Worm (Caenorhabditis elegans) whole organism, L1 larva: ENCODE data around the gene K04C1.3.

ENCODE experiments used
- aly-2 ChIP-seq: fragments of 150-350 bp; optimal IDR thresholded peaks from 2 replicates; lab custom pipeline; 2014; ENCODE audit warnings: missing biosample characterization, missing genetic modification characterization
- ama-1 ChIP-seq: fragments of 150-350 bp; optimal IDR thresholded peaks from 2 replicates; lab custom pipeline; 2014
- efl-1 ChIP-seq, 4 experiments: fragments of 150-350 bp; optimal IDR thresholded peaks in 3 of 4; peaks in 1 of 4; 1 replicate in 1 of 4; 2 replicates in 3 of 4; lab custom pipeline; 2014; ENCODE audit warnings: missing biosample characterization in 2 of 4, missing genetic modification characterization in 2 of 4, missing genetic modification reagents in 2 of 4
- egl-27 ChIP-seq, 2 experiments: fragments of 150-350 bp in 1 of 2; sonication (generic microtip); optimal IDR thresholded peaks; 3 replicates each; lab custom pipeline; 2017 to 2018; ENCODE audit warnings: missing biosample characterization in 2 of 2, missing genetic modification characterization in 2 of 2, missing genetic modification reagents in 2 of 2
- elt-2 ChIP-seq: sonication (generic microtip); optimal IDR thresholded peaks from 2 replicates; lab custom pipeline; 2016; ENCODE audit warnings: missing genetic modification characterization, mild to moderate bottlenecking, inconsistent platforms, missing compliant biosample characterization, missing genetic modification reagents
- lin-35 ChIP-seq, 2 experiments: fragments of 150-350 bp; optimal IDR thresholded peaks; 2 replicates each; lab custom pipeline; 2014; ENCODE audit warnings: missing biosample characterization in 2 of 2, missing genetic modification characterization in 2 of 2, missing genetic modification reagents in 2 of 2
- mef-2 ChIP-seq: fragments of 150-350 bp; optimal IDR thresholded peaks from 2 replicates; lab custom pipeline; 2014; ENCODE audit warnings: missing biosample characterization, missing genetic modification characterization
- mep-1 ChIP-seq: fragments of 150-350 bp; optimal IDR thresholded peaks from 2 replicates; lab custom pipeline; 2014; ENCODE audit warnings: missing biosample characterization, missing genetic modification characterization
- nhr-11 ChIP-seq: fragments of 150-350 bp; optimal IDR thresholded peaks from 2 replicates; lab custom pipeline; 2014; ENCODE audit warnings: missing biosample characterization, missing genetic modification characterization
- skn-1 ChIP-seq: fragments of 150-350 bp; optimal IDR thresholded peaks from 2 replicates; lab custom pipeline; 2014; ENCODE audit warnings: missing biosample characterization, missing genetic modification characterization
- sup-37 ChIP-seq: fragments of 200-800 bp; sonication (Bioruptor generic); optimal IDR thresholded peaks from 2 replicates; lab custom pipeline; 2018; ENCODE audit warnings: mild to moderate bottlenecking, missing genetic modification characterization, missing compliant biosample characterization
- unc-62 ChIP-seq: fragments of 150-350 bp; optimal IDR thresholded peaks from 2 replicates; lab custom pipeline; 2014; ENCODE audit warnings: missing biosample characterization, missing genetic modification reagents, missing genetic modification characterization
- zag-1 ChIP-seq: fragments of 150-350 bp; optimal IDR thresholded peaks from 2 replicates; lab custom pipeline; 2014; ENCODE audit warnings: missing biosample characterization, missing genetic modification characterization
- ztf-11 ChIP-seq, 2 experiments: sonication (generic microtip); optimal IDR thresholded peaks; 2 replicates each; lab custom pipeline; 2016 to 2017; ENCODE audit warnings: missing genetic modification characterization in 2 of 2, missing biosample characterization in 1 of 2, missing compliant biosample characterization in 1 of 2

DNA sequence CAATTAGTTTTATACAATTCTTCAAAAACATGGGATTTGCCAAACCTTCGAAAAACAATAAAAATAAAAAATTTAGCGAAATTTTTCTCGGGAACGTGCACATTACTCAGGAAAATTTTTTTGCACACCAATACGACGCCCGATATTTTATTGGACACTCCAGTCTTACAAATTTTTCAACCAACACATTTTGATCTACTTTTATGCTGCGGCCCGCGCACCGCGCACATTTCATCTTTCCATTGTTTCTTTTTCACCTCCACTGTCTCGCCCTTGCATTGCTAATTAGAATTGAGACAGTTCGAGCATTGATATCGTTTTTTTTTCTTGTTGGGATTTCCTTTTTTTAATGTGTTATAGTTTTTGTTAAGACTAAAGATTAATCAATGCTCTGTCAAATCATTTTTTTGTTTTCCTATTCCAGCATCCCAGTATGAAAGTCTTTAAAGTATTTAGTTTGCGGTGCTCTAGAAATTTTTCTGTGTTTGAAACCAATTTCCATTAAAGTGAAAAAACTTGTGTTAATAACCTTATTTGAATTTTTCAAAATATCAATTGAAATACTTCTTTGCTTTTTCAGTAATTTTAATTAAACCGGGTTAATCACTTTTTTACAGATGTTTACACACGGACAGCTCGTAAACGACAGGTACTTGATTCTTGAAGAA, 4.4 kb upstream of the K04C1.3 start, which contains the start of gene K04C1.5:
- TF ChIP-seq aly-2 = no peak
- TF ChIP-seq sup-37 (GFP tag; lab: Kevin White, UChicago) = no peak
- no peak for TF ChIP-seq ztf-11 (tag; optimal IDR thresholded peaks at IDR 0.05; lab: Kevin White, UChicago)
- no peak for TF ChIP-seq nhr-11 (tag; lab: Kevin White, UChicago)
- TF ChIP-seq elt-2 = no peak
- no peak for TF ChIP-seq mef-2 (tag; lab: Kevin White, UChicago)
- TF ChIP-seq zag-1 (tag; lab: Kevin White, UChicago) = no peak
- no peak for TF ChIP-seq mep-1 (tag; lab: Kevin White, UChicago)
- TF ChIP-seq lin-35 (GFP tag; optimal IDR thresholded peaks at IDR 0.05; lab: Kevin White, UChicago) = no peak
- no peak for TF ChIP-seq efl-1 (optimal IDR thresholded peaks at IDR 0.05; lab: Kevin White, UChicago)
- TF ChIP-seq efl-1 (GFP tag; optimal IDR thresholded peaks at IDR 0.05 in 1 of 2; lab: Kevin White, UChicago) = no peak
- no peak for TF ChIP-seq skn-1
- TF ChIP-seq egl-27 (tag; optimal IDR thresholded peaks at IDR 0.05; lab: Kevin White, UChicago) = no peak
- TF ChIP-seq unc-62 (GFP tag; lab: Kevin White, UChicago) = no peak
- no peak for TF ChIP-seq ama-1 (lab: Kevin White, UChicago)
